Fruit fly (Drosophila melanogaster) whole organism, embryonic: ENCODE data around the gene kdn.

Source experiments
- Aef1 ChIP-seq: fragments of 200-800 bp; sonication (Bioruptor generic); IDR thresholded peaks from 3 replicates; pipeline ENCODE4 v1.3.6; 2022; ENCODE audit warnings: missing biosample characterization, missing genetic modification characterization
- Antp ChIP-seq: fragments of 200-800 bp; sonication (Bioruptor generic); optimal IDR thresholded peaks from 3 replicates; lab custom pipeline; 2016; ENCODE audit warnings: missing biosample characterization, missing genetic modification characterization
- Bgb ChIP-seq: fragments of 200-800 bp; sonication (Bioruptor generic); IDR thresholded peaks from 2 replicates; pipeline ENCODE4 v1.3.6; 2022; ENCODE audit warnings: missing biosample characterization, missing genetic modification characterization; ENCODE audit not compliant: partially characterized antibody
- Bteb2 ChIP-seq: fragments of 200-800 bp; sonication (Bioruptor generic); optimal IDR thresholded peaks from 2 replicates; lab custom pipeline; 2016; ENCODE audit warnings: missing biosample characterization, missing genetic modification characterization
- CG12071 ChIP-seq: fragments of 200-800 bp; sonication (Bioruptor generic); optimal IDR thresholded peaks from 3 replicates; lab custom pipeline; 2018; ENCODE audit warnings: missing biosample characterization, mild to moderate bottlenecking, missing genetic modification characterization
- CG13775 ChIP-seq: fragments of 200-800 bp; sonication (Bioruptor generic); optimal IDR thresholded peaks from 3 replicates; lab custom pipeline; 2017; ENCODE audit warnings: missing biosample characterization, mild to moderate bottlenecking, missing genetic modification characterization
- CG17802 ChIP-seq: fragments of 200-800 bp; sonication (Bioruptor generic); optimal IDR thresholded peaks from 2 replicates; lab custom pipeline; 2018; ENCODE audit warnings: missing biosample characterization, mild to moderate bottlenecking, missing genetic modification characterization, moderate library complexity
- CG17829 ChIP-seq: fragments of 200-800 bp; optimal IDR thresholded peaks from 2 replicates; lab custom pipeline; 2019; ENCODE audit warnings: missing biosample characterization, mild to moderate bottlenecking, missing genetic modification characterization, moderate library complexity
- CG18262 ChIP-seq: fragments of 200-800 bp; optimal IDR thresholded peaks from 3 replicates; lab custom pipeline; 2019; ENCODE audit warnings: missing biosample characterization, mild to moderate bottlenecking, missing genetic modification characterization, moderate library complexity
- CG31365 ChIP-seq: fragments of 200-800 bp; sonication (Bioruptor generic); optimal IDR thresholded peaks from 2 replicates; lab custom pipeline; 2018; ENCODE audit warnings: missing biosample characterization, mild to moderate bottlenecking, missing genetic modification characterization
- CG32772 ChIP-seq: fragments of 200-800 bp; sonication (Bioruptor generic); IDR thresholded peaks from 2 replicates; pipeline ENCODE4 v1.3.6; 2022; ENCODE audit warnings: missing biosample characterization, missing genetic modification characterization
- CG34376 ChIP-seq: fragments of 200-800 bp; sonication (Bioruptor generic); optimal IDR thresholded peaks from 2 replicates; lab custom pipeline; 2018; ENCODE audit warnings: missing biosample characterization, mild to moderate bottlenecking, missing genetic modification characterization
- CG3847 ChIP-seq: fragments of 200-800 bp; sonication (Bioruptor generic); IDR thresholded peaks from 2 replicates; pipeline ENCODE4 v1.3.6; 2022; ENCODE audit warnings: missing biosample characterization, missing genetic modification characterization
- CG4854 ChIP-seq: fragments of 200-800 bp; sonication (Bioruptor generic); optimal IDR thresholded peaks from 2 replicates; lab custom pipeline; 2016; ENCODE audit warnings: missing biosample characterization, missing genetic modification characterization, inconsistent platforms
- CG5953 ChIP-seq: fragments of 200-800 bp; sonication (Bioruptor generic); IDR thresholded peaks from 2 replicates; pipeline ENCODE4 v1.3.6; 2022; ENCODE audit warnings: missing biosample characterization, missing genetic modification characterization
- CG6272 ChIP-seq: fragments of 200-800 bp; sonication (Bioruptor generic); IDR thresholded peaks from 2 replicates; pipeline ENCODE4 v1.3.6; 2022; ENCODE audit warnings: missing biosample characterization, missing genetic modification characterization
- CG7556 ChIP-seq: fragments of 200-800 bp; sonication (Bioruptor generic); optimal IDR thresholded peaks from 2 replicates; lab custom pipeline; 2017; ENCODE audit warnings: missing biosample characterization, mild to moderate bottlenecking, missing genetic modification characterization
- CG7786 ChIP-seq: fragments of 200-800 bp; sonication (Bioruptor generic); optimal IDR thresholded peaks from 2 replicates; lab custom pipeline; 2016; ENCODE audit warnings: missing biosample characterization, missing genetic modification characterization
- CG8388 ChIP-seq: fragments of 200-800 bp; sonication (Bioruptor generic); optimal IDR thresholded peaks from 2 replicates; lab custom pipeline; 2019; ENCODE audit warnings: missing biosample characterization, mild to moderate bottlenecking, missing genetic modification characterization, moderate library complexity
- CkIIα-i1 ChIP-seq: fragments of 200-800 bp; sonication (Bioruptor generic); IDR thresholded peaks from 2 replicates; pipeline ENCODE4 v1.3.6; 2022; ENCODE audit warnings: missing biosample characterization, missing genetic modification characterization
- CrebB ChIP-seq: fragments of 200-800 bp; sonication (Bioruptor generic); optimal IDR thresholded peaks from 3 replicates; lab custom pipeline; 2018; ENCODE audit warnings: missing biosample characterization, mild to moderate bottlenecking, missing genetic modification characterization
- D19A ChIP-seq: fragments of 200-800 bp; optimal IDR thresholded peaks from 3 replicates; lab custom pipeline; 2019; ENCODE audit warnings: missing biosample characterization, mild to moderate bottlenecking, missing genetic modification characterization, moderate library complexity
- Dll ChIP-seq: fragments of 200-800 bp; sonication (Bioruptor generic); IDR thresholded peaks from 4 replicates; pipeline ENCODE4 v1.3.6; 2022; ENCODE audit warnings: missing biosample characterization, missing genetic modification characterization; ENCODE audit not compliant: partially characterized antibody
- HmgZ ChIP-seq: fragments of 200-800 bp; sonication (Bioruptor generic); optimal IDR thresholded peaks from 2 replicates; lab custom pipeline; 2018; ENCODE audit warnings: missing biosample characterization, mild to moderate bottlenecking, missing genetic modification characterization
- Hr51 ChIP-seq, 2 experiments: fragments of 200-800 bp; sonication (Bioruptor generic); optimal IDR thresholded peaks; 2 replicates in 1 of 2; 3 replicates in 1 of 2; lab custom pipeline; 2016 to 2018; ENCODE audit warnings: missing biosample characterization in 2 of 2, missing genetic modification characterization in 2 of 2, mild to moderate bottlenecking in 1 of 2, moderate library complexity in 1 of 2
- Hr78 ChIP-seq, 2 experiments: fragments of 200-800 bp in 1 of 2; fragments of >200 bp in 1 of 2; sonication (Bioruptor generic) in 1 of 2; optimal IDR thresholded peaks; 2 replicates each; lab custom pipeline; 2017 to 2019; ENCODE audit warnings: missing biosample characterization in 2 of 2, missing genetic modification characterization in 2 of 2, mild to moderate bottlenecking in 1 of 2, moderate library complexity in 1 of 2
- Lpt ChIP-seq: fragments of >200 bp; optimal IDR thresholded peaks from 2 replicates; lab custom pipeline; 2018; ENCODE audit warnings: missing biosample characterization, missing genetic modification characterization
- MESR4 ChIP-seq: fragments of 200-800 bp; sonication (Bioruptor generic); optimal IDR thresholded peaks from 2 replicates; lab custom pipeline; 2018; ENCODE audit warnings: missing biosample characterization, mild to moderate bottlenecking, missing genetic modification characterization, moderate library complexity
- Max ChIP-seq: fragments of 200-800 bp; sonication (Bioruptor generic); optimal IDR thresholded peaks from 2 replicates; lab custom pipeline; 2016; ENCODE audit warnings: missing biosample characterization, mild to moderate bottlenecking, missing genetic modification characterization
- NfI ChIP-seq: fragments of 200-800 bp; sonication (Bioruptor generic); optimal IDR thresholded peaks from 3 replicates; lab custom pipeline; 2018; ENCODE audit warnings: missing biosample characterization, mild to moderate bottlenecking, missing genetic modification characterization, moderate library complexity
- Pdp1 ChIP-seq, 2 experiments: fragments of 200-800 bp; sonication (Bioruptor generic); optimal IDR thresholded peaks; 3 replicates each; lab custom pipeline; 2016; ENCODE audit warnings: missing biosample characterization in 2 of 2, missing genetic modification characterization in 2 of 2, mild to moderate bottlenecking in 1 of 2, moderate library complexity in 1 of 2
- Sox100B ChIP-seq: fragments of 200-800 bp; sonication (Bioruptor generic); optimal IDR thresholded peaks from 3 replicates; lab custom pipeline; 2018; ENCODE audit warnings: missing biosample characterization, mild to moderate bottlenecking, missing genetic modification characterization
- Xbp1 ChIP-seq: fragments of 200-800 bp; sonication (Bioruptor generic); optimal IDR thresholded peaks from 3 replicates; lab custom pipeline; 2016; ENCODE audit warnings: missing biosample characterization, mild to moderate bottlenecking, missing genetic modification characterization
- ato ChIP-seq: fragments of 200-800 bp; sonication (Bioruptor generic); IDR thresholded peaks from 2 replicates; pipeline ENCODE4 v1.3.6; 2022; ENCODE audit warnings: missing biosample characterization, missing genetic modification characterization; ENCODE audit not compliant: partially characterized antibody
- bbx ChIP-seq: fragments of 200-800 bp; sonication (Bioruptor generic); IDR thresholded peaks from 2 replicates; pipeline ENCODE4 v1.3.6; 2022; ENCODE audit warnings: missing biosample characterization, missing genetic modification characterization; ENCODE audit not compliant: partially characterized antibody
- cas ChIP-seq: fragments of 200-800 bp; sonication (Bioruptor generic); IDR thresholded peaks from 2 replicates; pipeline ENCODE4 v1.3.6; 2022; ENCODE audit warnings: missing biosample characterization, missing genetic modification characterization
- chinmo ChIP-seq: fragments of 200-800 bp; sonication (Bioruptor generic); IDR thresholded peaks from 4 replicates; pipeline ENCODE4 v1.3.6; 2022; ENCODE audit warnings: missing biosample characterization, missing genetic modification characterization; ENCODE audit not compliant: partially characterized antibody
- gcm2 ChIP-seq: fragments of 200-800 bp; sonication (Bioruptor generic); optimal IDR thresholded peaks from 2 replicates; lab custom pipeline; 2016; ENCODE audit warnings: missing biosample characterization, missing genetic modification characterization
- gfzf ChIP-seq: fragments of 200-800 bp; sonication (Bioruptor generic); optimal IDR thresholded peaks from 2 replicates; lab custom pipeline; 2016; ENCODE audit warnings: missing biosample characterization, mild to moderate bottlenecking, missing genetic modification characterization, moderate library complexity
- grn ChIP-seq: fragments of 200-800 bp; sonication (Bioruptor generic); optimal IDR thresholded peaks from 3 replicates; lab custom pipeline; 2017; ENCODE audit warnings: missing biosample characterization, missing genetic modification characterization
- nau ChIP-seq: fragments of 200-800 bp; sonication (Bioruptor generic); optimal IDR thresholded peaks from 3 replicates; lab custom pipeline; 2017; ENCODE audit warnings: missing biosample characterization, mild to moderate bottlenecking, missing genetic modification characterization, missing genetic modification reagents
- onecut ChIP-seq: fragments of 200-800 bp; sonication (Bioruptor generic); IDR thresholded peaks from 2 replicates; pipeline ENCODE4 v1.3.6; 2022; ENCODE audit warnings: missing biosample characterization, missing genetic modification characterization
- otp ChIP-seq: fragments of 200-800 bp; sonication (Bioruptor generic); IDR thresholded peaks from 3 replicates; pipeline ENCODE4, ENCODE4 v1.3.6; 2022; ENCODE audit warnings: missing biosample characterization, missing genetic modification characterization
- phol ChIP-seq: fragments of 200-800 bp; sonication (Bioruptor generic); optimal IDR thresholded peaks from 3 replicates; lab custom pipeline; 2018; ENCODE audit warnings: missing biosample characterization, mild to moderate bottlenecking, missing genetic modification characterization, moderate library complexity
- repo ChIP-seq: fragments of 200-800 bp; sonication (Bioruptor generic); optimal IDR thresholded peaks from 2 replicates; lab custom pipeline; 2016; ENCODE audit warnings: missing biosample characterization, missing genetic modification characterization
- schlank ChIP-seq: fragments of 200-800 bp; sonication (Bioruptor generic); optimal IDR thresholded peaks from 2 replicates; lab custom pipeline; 2018; ENCODE audit warnings: missing biosample characterization, mild to moderate bottlenecking, missing genetic modification characterization
- sug ChIP-seq: fragments of 200-800 bp; optimal IDR thresholded peaks from 2 replicates; lab custom pipeline; 2019; ENCODE audit warnings: missing biosample characterization, mild to moderate bottlenecking, missing genetic modification characterization, moderate library complexity
- wek ChIP-seq: fragments of 200-800 bp; sonication (Bioruptor generic); optimal IDR thresholded peaks from 3 replicates; lab custom pipeline; 2018; ENCODE audit warnings: missing biosample characterization, mild to moderate bottlenecking, missing genetic modification characterization, moderate library complexity

kdn gene

DNA sequence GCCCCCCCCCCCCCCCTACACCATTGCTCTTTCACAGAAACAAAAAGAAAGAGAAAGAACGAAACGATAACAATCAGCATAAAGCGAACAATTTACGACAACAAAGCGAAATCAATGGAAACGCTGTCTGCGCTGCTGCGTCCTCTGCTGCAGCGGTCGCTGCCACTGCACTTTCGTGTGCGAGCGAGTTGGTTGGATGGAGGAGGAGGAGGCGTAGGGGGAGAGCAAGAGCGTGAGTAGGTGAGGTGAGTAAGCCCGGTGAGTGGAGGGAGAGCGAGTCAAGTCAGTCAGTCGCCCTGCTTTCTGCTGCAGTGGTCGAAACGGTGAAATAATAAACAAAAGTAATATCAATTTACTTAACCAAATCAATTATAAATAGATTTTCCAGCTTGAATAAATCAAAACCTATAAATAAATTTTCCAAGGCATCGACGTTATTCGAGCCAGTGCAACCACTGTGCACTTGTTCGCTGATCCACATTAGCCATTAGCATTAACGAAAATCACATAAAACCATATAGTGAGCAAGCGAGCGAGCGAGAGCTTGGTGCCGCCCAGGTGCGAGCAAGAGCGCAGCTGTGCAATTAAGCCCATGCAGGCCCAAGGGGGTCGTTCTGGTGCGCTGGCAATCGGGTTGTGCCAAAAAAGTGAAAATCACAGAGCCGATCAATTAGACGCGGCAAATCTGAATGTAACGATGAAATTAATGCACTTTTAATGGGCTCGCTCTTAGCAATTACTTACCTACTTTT, 6.5 kb upstream of the kdn start (continued):
- TF ChIP-seq Pdp1 (GFP tag; optimal IDR thresholded peaks at IDR 0.05; lab: Kevin White, UChicago) (peak in 1 of 2 experiments; percentile 0), Bgb (GFP tag; lab: Robert Waterston, UW) (peak; percentile 25; the same call in 1 of the 2 replicates), schlank (tag; lab: Kevin White, UChicago) (no peak), CG3847 (GFP tag; lab: Robert Waterston, UW) (0 out of 2 replicates have a peak, but pooled peaks have one; percentile 38), repo (GFP tag; lab: Kevin White, UChicago) (no peak), otp (GFP tag; lab: Robert Waterston, UW) (peak; percentile 76), CkIIα-i1 (GFP tag; lab: Robert Waterston, UW) (no peak), Lpt (GFP tag; lab: Kevin White, UChicago) (no peak), Hr51 (GFP tag; optimal IDR thresholded peaks at IDR 0.05; lab: Kevin White, UChicago) (peak in 1 of 2 experiments; percentile 27), CG17802 (tag; lab: Kevin White, UChicago) (no peak), CG32772 (GFP tag; lab: Robert Waterston, UW) (peak; percentile 70), Sox100B (GFP tag; lab: Kevin White, UChicago) (peak; percentile 35), CG5953 (no peak; the same call in 1 of the 2 replicates), NfI (GFP tag; lab: Kevin White, UChicago) (no peak), CG18262 (tag; lab: Kevin White, UChicago) (peak; percentile 18), Bteb2 (GFP tag; lab: Kevin White, UChicago) (no peak), cas (GFP tag; lab: Robert Waterston, UW) (no peak), D19A (tag; lab: Kevin White, UChicago) (no peak), CG13775 (no peak), CG34376 (no peak), CG4854 (GFP tag; lab: Kevin White, UChicago) (no peak), MESR4 (GFP tag; lab: Kevin White, UChicago) (no peak), Antp (GFP tag; lab: Kevin White, UChicago) (no peak), onecut (GFP tag; lab: Robert Waterston, UW) (no peak), Xbp1 (GFP tag; lab: Kevin White, UChicago) (peak; percentile 20), CG31365 (tag; lab: Kevin White, UChicago) (no peak), HmgZ (tag; lab: Kevin White, UChicago) (no peak), grn (GFP tag; lab: Kevin White, UChicago) (peak; percentile 83), CG12071 (no peak), Aef1 (GFP tag; lab: Robert Waterston, UW) (peak; percentile 40; the same call in 2 of the 3 replicates), Max (no peak), CG6272 (GFP tag; lab: Robert Waterston, UW) (0 out of 2 replicates have a peak, but pooled peaks have one; percentile 33), CG17829 (no peak), CrebB (no peak), CG7786 (GFP tag; lab: Kevin White, UChicago) (no peak), CG7556 (no peak), chinmo (no peak), bbx (GFP tag; lab: Robert Waterston, UW) (no peak), sug (tag; lab: Kevin White, UChicago) (no peak), ato (GFP tag; lab: Robert Waterston, UW) (no peak), phol (tag; lab: Kevin White, UChicago) (no peak), Hr78 (GFP tag; optimal IDR thresholded peaks at IDR 0.05; lab: Kevin White, UChicago) (peak in 1 of 2 experiments; percentile 27), CG8388 (GFP tag; lab: Kevin White, UChicago) (peak; percentile 33), wek (GFP tag; lab: Kevin White, UChicago) (no peak), gcm2 (GFP tag; lab: Kevin White, UChicago) (no peak), Dll (GFP tag; lab: Robert Waterston, UW) (no peak), gfzf (GFP tag; lab: Kevin White, UChicago) (no peak), nau (GFP tag; lab: Kevin White, UChicago) (no peak)
